Worm (Caenorhabditis elegans) whole organism, midembryonic: ENCODE data around the gene M60.7.

Experiments
- T22C8.4 ChIP-seq: fragments of 200-800 bp; sonication (Bioruptor generic); IDR thresholded peaks from 2 replicates; pipeline ENCODE4 v1.3.6; 2022; ENCODE audit warnings: missing genetic modification characterization, missing compliant biosample characterization
- flt-1 ChIP-seq: fragments of 200-800 bp; sonication (Bioruptor generic); IDR thresholded peaks from 2 replicates; pipeline ENCODE4 v1.3.6; 2022; ENCODE audit warnings: missing genetic modification characterization, missing compliant biosample characterization
- med-1 ChIP-seq: sonication (generic microtip); optimal IDR thresholded peaks from 2 replicates; lab custom pipeline; 2017; ENCODE audit warnings: missing genetic modification characterization, mild to moderate bottlenecking, missing compliant biosample characterization, antibody characterized with exemption, missing genetic modification reagents; ENCODE audit not compliant: insufficient read depth
- ref-1 ChIP-seq: fragments of 200-800 bp; sonication (Bioruptor generic); conservative IDR thresholded peaks from 2 replicates; pipeline ENCODE4 v1.3.6; 2022; ENCODE audit warnings: missing genetic modification reagents, missing genetic modification characterization, missing compliant biosample characterization
- tab-1 ChIP-seq: fragments of 200-800 bp; sonication (Bioruptor generic); IDR thresholded peaks from 2 replicates; pipeline ENCODE4 v1.3.6; 2022; ENCODE audit warnings: missing genetic modification characterization, missing compliant biosample characterization
- ztf-23 ChIP-seq: fragments of 200-800 bp; sonication (Bioruptor generic); IDR thresholded peaks from 2 replicates; pipeline ENCODE4 v1.3.6; 2022; ENCODE audit warnings: missing genetic modification reagents, missing genetic modification characterization, missing compliant biosample characterization
- ztf-29 ChIP-seq: fragments of 200-800 bp; sonication (Bioruptor generic); IDR thresholded peaks from 2 replicates; pipeline ENCODE4 v1.3.6; 2022; ENCODE audit warnings: missing genetic modification reagents, missing genetic modification characterization, missing compliant biosample characterization

- TF ChIP-seq ztf-29 (GFP tag; lab: Robert Waterston, UW): no peak
- TF ChIP-seq med-1: no peak
- TF ChIP-seq ztf-23: no peak
- TF ChIP-seq tab-1 (GFP tag; lab: Robert Waterston, UW): no peak
- no peak for TF ChIP-seq flt-1 (GFP tag; lab: Robert Waterston, UW)
- no peak for TF ChIP-seq T22C8.4 (GFP tag; lab: Robert Waterston, UW)
- TF ChIP-seq ref-1 (GFP tag; lab: Robert Waterston, UW): no peak
Observed at ce11 chrX:8224916-8225315, 36.1 kb downstream of the M60.7 start, which contains the start of gene K02A6.2.
